Fruit fly (Drosophila melanogaster): ENCODE results near the gene CG11345.

dm6 chr3L:4493609-4494008 lies 35.6 kb upstream of the CG11345 start:
- TF ChIP-seq CG5204 (GFP tag; optimal IDR thresholded peaks at IDR 0.05) (no peak), CG33017 (tag; optimal IDR thresholded peaks at IDR 0.05) (no peak), CG7101 (tag; optimal IDR thresholded peaks at IDR 0.05) (no peak), kay (GFP tag; ENCODE audit: borderline replicate concordance) (no peak), cnc (optimal IDR thresholded peaks at IDR 0.05) (no peak), Mnt (GFP tag; optimal IDR thresholded peaks at IDR 0.05) (no peak), CG12768 (GFP tag; optimal IDR thresholded peaks at IDR 0.05) (no peak), CG7045 (GFP tag; optimal IDR thresholded peaks at IDR 0.05) (no peak), cic (GFP tag; optimal IDR thresholded peaks at IDR 0.05) (no peak), ovo (GFP tag; optimal IDR thresholded peaks at IDR 0.05) (no peak)

Data from whole organism, adult.